Worm (Caenorhabditis elegans): Measurements from ENCODE around the gene Y41D4A.3.

Y41D4A.3 gene

DNA sequence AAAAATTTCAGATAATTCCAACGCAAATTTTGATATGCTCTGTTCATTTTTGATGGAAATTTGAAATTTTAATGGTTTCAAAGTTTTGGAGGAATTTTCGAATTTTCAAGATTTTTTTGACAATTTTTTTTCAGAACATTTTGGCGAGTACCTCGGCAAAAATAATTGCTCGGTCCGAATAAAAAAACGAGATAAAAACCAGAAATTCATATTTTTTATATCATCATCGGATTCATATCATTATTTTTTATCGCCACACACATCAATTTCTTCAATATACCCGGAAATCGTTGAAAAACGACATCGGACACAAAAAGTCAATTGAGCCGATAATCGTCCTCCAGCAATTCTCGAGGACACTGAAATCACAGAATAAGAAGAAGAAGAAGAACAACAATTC lies 38.2 kb downstream of the Y41D4A.3 start:
- no peak for TF ChIP-seq unc-62 (GFP tag; optimal IDR thresholded peaks at IDR 0.05)

- TF ChIP-seq unc-62 (GFP tag; optimal IDR thresholded peaks at IDR 0.05) = no peak
These were observed 50.3 kb downstream of the Y41D4A.3 start, which contains the start of gene Y38C1BA.1 for ce11 chrIV:1803882-1804281. Y38C1BA.1 (minus strand) TSS chrIV:1803982.

DNA sequence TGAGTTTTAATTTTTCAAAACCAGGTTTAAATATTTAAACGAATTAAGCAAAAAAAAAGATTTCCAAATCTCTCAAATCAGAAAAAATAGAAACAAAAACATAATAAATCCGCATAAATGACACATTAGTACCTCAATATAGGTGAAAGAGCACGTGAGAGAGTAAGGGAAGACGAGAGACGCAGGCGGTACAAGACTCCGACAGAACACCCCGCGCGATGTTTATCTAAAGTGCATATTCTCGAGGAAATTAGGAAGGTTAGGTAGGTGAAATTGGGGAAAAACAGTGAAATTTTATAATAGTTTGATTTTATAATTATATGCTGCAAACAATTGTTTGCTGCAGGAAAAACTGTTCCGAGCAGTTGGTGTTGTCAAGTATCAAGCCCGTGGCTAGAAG lies 51.0 kb downstream of the Y41D4A.3 start:
- no peak for TF ChIP-seq unc-62 (GFP tag; optimal IDR thresholded peaks at IDR 0.05)

All from whole organism, dauer.